Fruit fly (Drosophila melanogaster) whole organism, embryonic: ENCODE measurements around the gene CG15283.

Experiments
- Ada2b ChIP-seq: fragments of 200-800 bp; sonication (Bioruptor generic); IDR thresholded peaks from 2 replicates; pipeline ENCODE4 v1.3.6; 2022; ENCODE audit warnings: missing biosample characterization, missing genetic modification characterization
- C15 ChIP-seq: fragments of 200-800 bp; sonication (Bioruptor generic); IDR thresholded peaks from 3 replicates; pipeline ENCODE4 v1.3.6; 2022; ENCODE audit warnings: missing biosample characterization, missing genetic modification characterization
- CG10366 ChIP-seq: fragments of 200-800 bp; sonication (Bioruptor generic); IDR thresholded peaks from 2 replicates; pipeline ENCODE4 v1.3.6; 2022; ENCODE audit warnings: missing biosample characterization, missing genetic modification characterization
- CG10462 ChIP-seq: fragments of 200-800 bp; sonication (Bioruptor generic); optimal IDR thresholded peaks from 2 replicates; lab custom pipeline; 2016; ENCODE audit warnings: missing biosample characterization, missing genetic modification characterization
- CG11456 ChIP-seq: fragments of 200-800 bp; sonication (Bioruptor generic); IDR thresholded peaks from 3 replicates; pipeline ENCODE4 v1.3.6; 2022; ENCODE audit warnings: missing biosample characterization, missing genetic modification characterization
- CG12236 ChIP-seq: fragments of 200-800 bp; sonication (Bioruptor generic); optimal IDR thresholded peaks from 2 replicates; lab custom pipeline; 2016; ENCODE audit warnings: missing biosample characterization, missing genetic modification characterization
- CG12744 ChIP-seq: fragments of 200-800 bp; sonication (Bioruptor generic); optimal IDR thresholded peaks from 2 replicates; lab custom pipeline; 2016; ENCODE audit warnings: missing biosample characterization, missing genetic modification characterization
- CG13775 ChIP-seq: fragments of 200-800 bp; sonication (Bioruptor generic); optimal IDR thresholded peaks from 3 replicates; lab custom pipeline; 2017; ENCODE audit warnings: missing biosample characterization, mild to moderate bottlenecking, missing genetic modification characterization
- CG1529 ChIP-seq: fragments of 200-800 bp; sonication (Bioruptor generic); optimal IDR thresholded peaks from 3 replicates; lab custom pipeline; 2018; ENCODE audit warnings: missing biosample characterization, missing genetic modification characterization
- CG15601 ChIP-seq: fragments of 200-800 bp; sonication (Bioruptor generic); optimal IDR thresholded peaks from 3 replicates; lab custom pipeline; 2019; ENCODE audit warnings: missing biosample characterization, mild to moderate bottlenecking, missing genetic modification characterization, moderate library complexity
- CG1602 ChIP-seq: fragments of 200-800 bp; sonication (Bioruptor generic); optimal IDR thresholded peaks from 3 replicates; lab custom pipeline; 2016; ENCODE audit warnings: missing biosample characterization, missing genetic modification characterization
- CG17385 ChIP-seq: fragments of 200-800 bp; sonication (Bioruptor generic); optimal IDR thresholded peaks from 3 replicates; lab custom pipeline; 2018; ENCODE audit warnings: missing biosample characterization, mild to moderate bottlenecking, missing genetic modification characterization
- CG17829 ChIP-seq: fragments of 200-800 bp; optimal IDR thresholded peaks from 2 replicates; lab custom pipeline; 2019; ENCODE audit warnings: missing biosample characterization, mild to moderate bottlenecking, missing genetic modification characterization, moderate library complexity
- CG2129 ChIP-seq: fragments of 200-800 bp; sonication (Bioruptor generic); IDR thresholded peaks from 2 replicates; pipeline ENCODE4 v1.3.6; 2022; ENCODE audit warnings: missing biosample characterization, missing genetic modification characterization; ENCODE audit not compliant: partially characterized antibody
- CG2889 ChIP-seq: fragments of 200-800 bp; sonication (Bioruptor generic); IDR thresholded peaks from 3 replicates; pipeline ENCODE4 v1.3.6; 2022; ENCODE audit warnings: missing biosample characterization, missing genetic modification characterization
- CG30403 ChIP-seq: fragments of 200-800 bp; sonication (Bioruptor generic); optimal IDR thresholded peaks from 3 replicates; lab custom pipeline; 2016; ENCODE audit warnings: missing biosample characterization, missing genetic modification characterization
- CG3065 ChIP-seq: fragments of 200-800 bp; sonication (Bioruptor generic); optimal IDR thresholded peaks from 2 replicates; lab custom pipeline; 2016; ENCODE audit warnings: missing biosample characterization, missing genetic modification characterization
- CG32532 ChIP-seq: fragments of 200-800 bp; sonication (Bioruptor generic); IDR thresholded peaks from 2 replicates; pipeline ENCODE4 v1.3.6; 2022; ENCODE audit warnings: missing biosample characterization, missing genetic modification characterization
- CG32767 ChIP-seq: fragments of 200-800 bp; sonication (Bioruptor generic); IDR thresholded peaks from 2 replicates; pipeline ENCODE4 v1.3.6; 2022; ENCODE audit warnings: missing biosample characterization, missing genetic modification characterization
- CG32772 ChIP-seq: fragments of 200-800 bp; sonication (Bioruptor generic); IDR thresholded peaks from 2 replicates; pipeline ENCODE4 v1.3.6; 2022; ENCODE audit warnings: missing biosample characterization, missing genetic modification characterization
- CG3281 ChIP-seq: fragments of 200-800 bp; sonication (Bioruptor generic); optimal IDR thresholded peaks from 3 replicates; lab custom pipeline; 2017; ENCODE audit warnings: missing biosample characterization, mild to moderate bottlenecking, missing genetic modification characterization
- CG4707 ChIP-seq: fragments of 200-800 bp; sonication (Bioruptor generic); optimal IDR thresholded peaks from 2 replicates; lab custom pipeline; 2018; ENCODE audit warnings: missing biosample characterization, mild to moderate bottlenecking, missing genetic modification characterization, moderate library complexity
- CG6175 ChIP-seq: fragments of 200-800 bp; sonication (Bioruptor generic); IDR thresholded peaks from 3 replicates; pipeline ENCODE4 v1.3.6; 2022; ENCODE audit warnings: missing biosample characterization, missing genetic modification characterization
- CG6813 ChIP-seq: fragments of 200-800 bp; sonication (Bioruptor generic); optimal IDR thresholded peaks from 2 replicates; lab custom pipeline; 2017; ENCODE audit warnings: missing biosample characterization, missing genetic modification characterization, mild to moderate bottlenecking, moderate library complexity, missing genetic modification reagents
- CG8765 ChIP-seq: fragments of 200-800 bp; sonication (Bioruptor generic); IDR thresholded peaks from 2 replicates; pipeline ENCODE4 v1.3.6; 2022; ENCODE audit warnings: missing biosample characterization, missing genetic modification characterization
- CG8944 ChIP-seq: fragments of 200-800 bp; sonication (Bioruptor generic); optimal IDR thresholded peaks from 3 replicates; lab custom pipeline; 2016; ENCODE audit warnings: missing biosample characterization, missing genetic modification characterization
- CG9727 ChIP-seq: fragments of 200-800 bp; sonication (Bioruptor generic); optimal IDR thresholded peaks from 3 replicates; lab custom pipeline; 2017; ENCODE audit warnings: missing biosample characterization, mild to moderate bottlenecking, missing genetic modification characterization
- Drgx ChIP-seq: fragments of 200-800 bp; sonication (Bioruptor generic); IDR thresholded peaks from 2 replicates; pipeline ENCODE4 v1.3.6; 2022; ENCODE audit warnings: missing biosample characterization, missing genetic modification characterization
- Hr78 ChIP-seq, 2 experiments: fragments of 200-800 bp in 1 of 2; fragments of >200 bp in 1 of 2; sonication (Bioruptor generic) in 1 of 2; optimal IDR thresholded peaks; 2 replicates each; lab custom pipeline; 2017 to 2019; ENCODE audit warnings: missing biosample characterization in 2 of 2, missing genetic modification characterization in 2 of 2, mild to moderate bottlenecking in 1 of 2, moderate library complexity in 1 of 2
- MBD-R2 ChIP-seq: fragments of 200-800 bp; sonication (Bioruptor generic); IDR thresholded peaks from 2 replicates; pipeline ENCODE4 v1.3.6; 2022; ENCODE audit warnings: missing biosample characterization, missing genetic modification characterization
- MESR4 ChIP-seq: fragments of 200-800 bp; sonication (Bioruptor generic); optimal IDR thresholded peaks from 2 replicates; lab custom pipeline; 2018; ENCODE audit warnings: missing biosample characterization, mild to moderate bottlenecking, missing genetic modification characterization, moderate library complexity
- NFAT ChIP-seq: fragments of 200-800 bp; sonication (Bioruptor generic); IDR thresholded peaks from 2 replicates; pipeline ENCODE4 v1.3.6; 2022; ENCODE audit warnings: missing biosample characterization, missing genetic modification characterization
- NfI ChIP-seq: fragments of 200-800 bp; sonication (Bioruptor generic); optimal IDR thresholded peaks from 3 replicates; lab custom pipeline; 2018; ENCODE audit warnings: missing biosample characterization, mild to moderate bottlenecking, missing genetic modification characterization, moderate library complexity
- bowl ChIP-seq: fragments of 200-800 bp; sonication (Bioruptor generic); IDR thresholded peaks from 2 replicates; pipeline ENCODE4 v1.3.6; 2022; ENCODE audit warnings: missing biosample characterization, missing genetic modification characterization
- br ChIP-seq: fragments of >200 bp; optimal IDR thresholded peaks from 2 replicates; lab custom pipeline; 2017
- cad ChIP-seq: fragments of >200 bp; optimal IDR thresholded peaks from 2 replicates; lab custom pipeline; 2017; ENCODE audit warnings: missing biosample characterization, missing genetic modification characterization
- chm ChIP-seq: fragments of 200-800 bp; sonication (Bioruptor generic); IDR thresholded peaks from 2 replicates; pipeline ENCODE4 v1.3.6; 2022; ENCODE audit warnings: missing biosample characterization, missing genetic modification characterization
- ftz-f1 ChIP-seq: fragments of 200-800 bp; sonication (Bioruptor generic); optimal IDR thresholded peaks from 2 replicates; lab custom pipeline; 2016; ENCODE audit warnings: missing biosample characterization, missing genetic modification characterization
- fu2 ChIP-seq: fragments of 200-800 bp; sonication (Bioruptor generic); optimal IDR thresholded peaks from 2 replicates; lab custom pipeline; 2016; ENCODE audit warnings: missing biosample characterization, missing genetic modification characterization
- gem ChIP-seq: fragments of 200-800 bp; sonication (Bioruptor generic); optimal IDR thresholded peaks from 2 replicates; lab custom pipeline; 2019; ENCODE audit warnings: missing biosample characterization, mild to moderate bottlenecking, missing genetic modification characterization, moderate library complexity
- hb ChIP-seq: fragments of 200-800 bp; sonication (Bioruptor generic); IDR thresholded peaks from 3 replicates; pipeline ENCODE4 v1.3.6; 2022; ENCODE audit warnings: missing biosample characterization, missing genetic modification characterization; ENCODE audit not compliant: partially characterized antibody
- inv ChIP-seq: fragments of 200-800 bp; sonication (Bioruptor generic); IDR thresholded peaks from 2 replicates; pipeline ENCODE4 v1.3.6; 2022; ENCODE audit warnings: missing biosample characterization, missing genetic modification characterization; ENCODE audit not compliant: partially characterized antibody
- maf-S ChIP-seq: fragments of 200-800 bp; sonication (Bioruptor generic); optimal IDR thresholded peaks from 2 replicates; lab custom pipeline; 2016; ENCODE audit warnings: missing biosample characterization, missing genetic modification characterization
- mld ChIP-seq: fragments of 200-800 bp; sonication (Bioruptor generic); IDR thresholded peaks from 3 replicates; pipeline ENCODE4 v1.3.6; 2022; ENCODE audit warnings: missing biosample characterization, missing genetic modification characterization; ENCODE audit not compliant: partially characterized antibody
- nau ChIP-seq: fragments of 200-800 bp; sonication (Bioruptor generic); optimal IDR thresholded peaks from 3 replicates; lab custom pipeline; 2017; ENCODE audit warnings: missing biosample characterization, mild to moderate bottlenecking, missing genetic modification characterization, missing genetic modification reagents
- nerfin-1 ChIP-seq: fragments of 200-800 bp; sonication (Bioruptor generic); optimal IDR thresholded peaks from 3 replicates; lab custom pipeline; 2019; ENCODE audit warnings: missing biosample characterization, mild to moderate bottlenecking, missing genetic modification characterization, moderate library complexity
- pnt ChIP-seq: fragments of 200-800 bp; sonication (Bioruptor generic); optimal IDR thresholded peaks from 3 replicates; lab custom pipeline; 2016; ENCODE audit warnings: missing biosample characterization, missing genetic modification characterization
- sna ChIP-seq: fragments of 200-800 bp; sonication (Bioruptor generic); IDR thresholded peaks from 2 replicates; pipeline ENCODE4 v1.3.6; 2022; ENCODE audit warnings: missing biosample characterization, missing genetic modification characterization; ENCODE audit not compliant: partially characterized antibody
- so ChIP-seq: fragments of 200-800 bp; sonication (Bioruptor generic); IDR thresholded peaks from 3 replicates; pipeline ENCODE4 v1.3.6; 2022; ENCODE audit warnings: missing biosample characterization, missing genetic modification characterization
- wor ChIP-seq: fragments of 200-800 bp; sonication (Bioruptor generic); IDR thresholded peaks from 2 replicates; pipeline ENCODE4 v1.3.6; 2022; ENCODE audit warnings: missing biosample characterization, missing genetic modification characterization
- yki ChIP-seq: fragments of >200 bp; optimal IDR thresholded peaks from 3 replicates; lab custom pipeline; 2018

The CG15283 gene

dm6 chr2L:14458187-14458899 is 7.6 kb upstream of the CG15283 start (continued):
- TF ChIP-seq bowl (GFP tag; lab: Robert Waterston, UW) (peak; percentile 40; the same call in 1 of the 2 replicates), fu2 (GFP tag; lab: Kevin White, UChicago) (peak; percentile 27), CG6813 (no peak), inv (GFP tag; lab: Robert Waterston, UW) (no peak), sna (GFP tag; lab: Robert Waterston, UW) (no peak), CG12236 (GFP tag; lab: Kevin White, UChicago) (peak; percentile 4), yki (lab: Kevin White, UChicago) (no peak), CG3281 (GFP tag; lab: Kevin White, UChicago) (no peak), MESR4 (GFP tag; lab: Kevin White, UChicago) (no peak), CG32767 (GFP tag; lab: Robert Waterston, UW) (peak; percentile 72), CG3065 (GFP tag; lab: Kevin White, UChicago) (no peak), Hr78 (GFP tag; optimal IDR thresholded peaks at IDR 0.05; lab: Kevin White, UChicago) (peak in 1 of 2 experiments; percentile 89), MBD-R2 (no peak), CG11456 (GFP tag; lab: Robert Waterston, UW) (no peak), so (GFP tag; lab: Robert Waterston, UW) (peak; percentile 59; the same call in 1 of the 3 replicates), CG2129 (GFP tag; lab: Robert Waterston, UW) (no peak), Ada2b (peak; percentile 37), C15 (no peak), nerfin-1 (no peak), CG2889 (GFP tag; lab: Robert Waterston, UW) (no peak), CG32772 (no peak; the same call in 1 of the 2 replicates), CG4707 (GFP tag; lab: Kevin White, UChicago) (peak; percentile 38), CG12744 (GFP tag; lab: Kevin White, UChicago) (peak; percentile 15), CG6175 (GFP tag; lab: Robert Waterston, UW) (peak; percentile 81; the same call in 2 of the 3 replicates), CG9727 (GFP tag; lab: Kevin White, UChicago) (peak; percentile 48), CG8944 (GFP tag; lab: Kevin White, UChicago) (peak; percentile 66), Drgx (GFP tag; lab: Robert Waterston, UW) (peak; percentile 64), cad (GFP tag; lab: Kevin White, UChicago) (no peak), CG17385 (GFP tag; lab: Kevin White, UChicago) (peak; percentile 59), NfI (no peak), NFAT (GFP tag; lab: Robert Waterston, UW) (no peak), CG10366 (GFP tag; lab: Robert Waterston, UW) (peak; percentile 57), CG8765 (GFP tag; lab: Robert Waterston, UW) (no peak), br (lab: Kevin White, UChicago) (no peak), CG1602 (GFP tag; lab: Kevin White, UChicago) (no peak), CG15601 (tag; lab: Kevin White, UChicago) (no peak), hb (no peak), chm (GFP tag; lab: Robert Waterston, UW) (no peak; the same call in 1 of the 2 replicates), maf-S (peak; percentile 43), CG30403 (peak; percentile 69), pnt (peak; percentile 63), mld (GFP tag; lab: Robert Waterston, UW) (no peak), CG10462 (GFP tag; lab: Kevin White, UChicago) (no peak), wor (GFP tag; lab: Robert Waterston, UW) (no peak; the same call in 1 of the 2 replicates), CG32532 (GFP tag; lab: Robert Waterston, UW) (no peak), CG1529 (GFP tag; lab: Kevin White, UChicago) (peak; percentile 77), ftz-f1 (no peak), gem (tag; lab: Kevin White, UChicago) (peak; percentile 84), CG17829 (tag; lab: Kevin White, UChicago) (no peak), nau (GFP tag; lab: Kevin White, UChicago) (peak; percentile 17), CG13775 (GFP tag; lab: Kevin White, UChicago) (peak; percentile 49)
